Fruit fly (Drosophila melanogaster): ENCODE measurements around the gene Hip14.

- TF ChIP-seq acj6 (GFP tag; optimal IDR thresholded peaks at IDR 0.05) (no peak), CG11902 (GFP tag; optimal IDR thresholded peaks at IDR 0.05) (no peak), CG6854 (GFP tag; optimal IDR thresholded peaks at IDR 0.05) (no peak), Hr38 (GFP tag; optimal IDR thresholded peaks at IDR 0.05) (no peak), Sox14 (GFP tag; optimal IDR thresholded peaks at IDR 0.05) (no peak), vri (GFP tag; optimal IDR thresholded peaks at IDR 0.05) (no peak), CG9139 (GFP tag; optimal IDR thresholded peaks at IDR 0.05) (no peak), ss (GFP tag; optimal IDR thresholded peaks at IDR 0.05) (no peak), cyc (GFP tag; optimal IDR thresholded peaks at IDR 0.05) (no peak), CG7368 (GFP tag; optimal IDR thresholded peaks at IDR 0.05) (no peak), CG8119 (GFP tag; IDR thresholded peaks at IDR 0.05) (no peak), CG34406 (GFP tag; optimal IDR thresholded peaks at IDR 0.05) (no peak)
These were observed 52.4 kb downstream of the Hip14 start for dm6 chr3L:16040389-16040788.
